Worm (Caenorhabditis elegans) whole organism, L1 larva: ENCODE results near the gene T13H10.2.
A peak's percentile ranks its signal among the peaks of the same experiment; 100 is the strongest.

ENCODE experiments used
- F16B12.6 ChIP-seq: fragments of 150-350 bp; optimal IDR thresholded peaks from 2 replicates; lab custom pipeline; 2014; ENCODE audit warnings: missing biosample characterization, missing genetic modification characterization
- aly-2 ChIP-seq: fragments of 150-350 bp; optimal IDR thresholded peaks from 2 replicates; lab custom pipeline; 2014; ENCODE audit warnings: missing biosample characterization, missing genetic modification characterization
- blmp-1 ChIP-seq: fragments of 150-350 bp; optimal IDR thresholded peaks from 2 replicates; lab custom pipeline; 2014; ENCODE audit warnings: missing biosample characterization, missing genetic modification characterization
- ceh-63 ChIP-seq: fragments of 200-800 bp; sonication (Bioruptor generic); optimal IDR thresholded peaks from 2 replicates; lab custom pipeline; 2018; ENCODE audit warnings: mild to moderate bottlenecking, missing genetic modification characterization, missing compliant biosample characterization
- ceh-82 ChIP-seq, 3 experiments: fragments of 150-350 bp in 1 of 3; sonication (generic microtip) in 2 of 3; optimal IDR thresholded peaks; 2 replicates each; lab custom pipeline; 2014 to 2017; ENCODE audit warnings: missing biosample characterization in 3 of 3, missing genetic modification characterization in 3 of 3
- ceh-88 ChIP-seq: fragments of 200-800 bp; sonication (Bioruptor generic); IDR thresholded peaks from 2 replicates; pipeline ENCODE4 v1.3.6; 2022; ENCODE audit warnings: missing genetic modification characterization, missing compliant biosample characterization
- efl-1 ChIP-seq, 4 experiments: fragments of 150-350 bp; optimal IDR thresholded peaks in 3 of 4; peaks in 1 of 4; 1 replicate in 1 of 4; 2 replicates in 3 of 4; lab custom pipeline; 2014; ENCODE audit warnings: missing biosample characterization in 2 of 4, missing genetic modification characterization in 2 of 4, missing genetic modification reagents in 2 of 4
- egl-13 ChIP-seq: sonication (generic microtip); optimal IDR thresholded peaks from 2 replicates; lab custom pipeline; 2016; ENCODE audit warnings: missing genotype, missing genetic modification reagents, missing genetic modification characterization, missing compliant biosample characterization
- elt-2 ChIP-seq: sonication (generic microtip); optimal IDR thresholded peaks from 2 replicates; lab custom pipeline; 2016; ENCODE audit warnings: missing genetic modification characterization, mild to moderate bottlenecking, inconsistent platforms, missing compliant biosample characterization, missing genetic modification reagents
- elt-3 ChIP-seq, 6 experiments: fragments of 150-350 bp in 1 of 6; sonication (generic microtip); optimal IDR thresholded peaks; 2 replicates each; lab custom pipeline; 2017 to 2018; ENCODE audit warnings: missing biosample characterization in 6 of 6, missing genetic modification characterization in 6 of 6, inconsistent platforms in 1 of 6
- fkh-10 ChIP-seq: sonication (generic microtip); optimal IDR thresholded peaks from 2 replicates; lab custom pipeline; 2017; ENCODE audit warnings: missing biosample characterization, missing genetic modification reagents, missing genetic modification characterization
- hlh-17 ChIP-seq: fragments of 200-800 bp; sonication (Bioruptor generic); optimal IDR thresholded peaks from 2 replicates; lab custom pipeline; 2018; ENCODE audit warnings: missing genetic modification characterization, mild to moderate bottlenecking, missing compliant biosample characterization, moderate library complexity, borderline replicate concordance
- hlh-4 ChIP-seq: sonication (generic microtip); optimal IDR thresholded peaks from 2 replicates; lab custom pipeline; 2016; ENCODE audit warnings: mild to moderate bottlenecking, missing genetic modification characterization, missing compliant biosample characterization
- lin-13 ChIP-seq: fragments of 150-350 bp; optimal IDR thresholded peaks from 2 replicates; lab custom pipeline; 2014; ENCODE audit warnings: missing biosample characterization, missing genetic modification reagents, missing genetic modification characterization
- lin-14 ChIP-seq: fragments of 200-800 bp; sonication (Bioruptor generic); optimal IDR thresholded peaks from 2 replicates; lab custom pipeline; 2018; ENCODE audit warnings: mild to moderate bottlenecking, missing genetic modification characterization, moderate library complexity, missing compliant biosample characterization
- lin-35 ChIP-seq, 2 experiments: fragments of 150-350 bp; optimal IDR thresholded peaks; 2 replicates each; lab custom pipeline; 2014; ENCODE audit warnings: missing biosample characterization in 2 of 2, missing genetic modification characterization in 2 of 2, missing genetic modification reagents in 2 of 2
- lsy-2 ChIP-seq, 2 experiments: fragments of 150-350 bp; optimal IDR thresholded peaks; 2 replicates each; lab custom pipeline; 2014; ENCODE audit warnings: missing biosample characterization in 2 of 2, missing genetic modification characterization in 2 of 2
- mdl-1 ChIP-seq, 2 experiments: fragments of 150-350 bp; optimal IDR thresholded peaks; 2 replicates each; lab custom pipeline; 2014 to 2017; ENCODE audit warnings: missing biosample characterization in 2 of 2, missing genetic modification characterization in 2 of 2, inconsistent platforms in 1 of 2
- nhr-12 ChIP-seq: sonication (generic microtip); optimal IDR thresholded peaks from 2 replicates; lab custom pipeline; 2017; ENCODE audit warnings: missing biosample characterization, missing genetic modification characterization
- nhr-19 ChIP-seq: fragments of 200-800 bp; sonication (Bioruptor generic); conservative IDR thresholded peaks from 2 replicates; pipeline ENCODE4 v1.3.6; 2022; ENCODE audit warnings: missing genetic modification characterization, missing compliant biosample characterization
- nhr-20 ChIP-seq: sonication (generic microtip); optimal IDR thresholded peaks from 2 replicates; lab custom pipeline; 2016; ENCODE audit warnings: mild to moderate bottlenecking, missing genetic modification characterization, missing compliant biosample characterization
- nhr-71 ChIP-seq: sonication (generic microtip); optimal IDR thresholded peaks from 2 replicates; lab custom pipeline; 2016; ENCODE audit warnings: mild to moderate bottlenecking, missing genetic modification characterization, moderate library complexity, missing compliant biosample characterization
- nhr-84 ChIP-seq: sonication (generic microtip); optimal IDR thresholded peaks from 2 replicates; lab custom pipeline; 2017; ENCODE audit warnings: missing biosample characterization, missing genetic modification characterization
- nhr-85 ChIP-seq: sonication (generic microtip); peaks from one replicate; lab custom pipeline; 2016; ENCODE audit warnings: missing genetic modification characterization, inconsistent platforms, missing compliant biosample characterization
- skn-1 ChIP-seq: fragments of 150-350 bp; optimal IDR thresholded peaks from 2 replicates; lab custom pipeline; 2014; ENCODE audit warnings: missing biosample characterization, missing genetic modification characterization
- snpc-4 ChIP-seq: fragments of 150-350 bp; optimal IDR thresholded peaks from 2 replicates; lab custom pipeline; 2014; ENCODE audit warnings: missing biosample characterization, missing genetic modification characterization
- snu-23 ChIP-seq: sonication (generic microtip); optimal IDR thresholded peaks from 2 replicates; lab custom pipeline; 2016; ENCODE audit warnings: missing genetic modification characterization, missing compliant biosample characterization
- sptf-1 ChIP-seq: fragments of 150-350 bp; optimal IDR thresholded peaks from 2 replicates; lab custom pipeline; 2014; ENCODE audit warnings: missing biosample characterization, missing genetic modification characterization
- tbx-2 ChIP-seq: sonication (generic microtip); optimal IDR thresholded peaks from 2 replicates; lab custom pipeline; 2016; ENCODE audit warnings: missing genetic modification characterization, missing compliant biosample characterization
- unc-86 ChIP-seq: sonication (generic microtip); optimal IDR thresholded peaks from 2 replicates; lab custom pipeline; 2016; ENCODE audit warnings: missing genetic modification characterization, missing compliant biosample characterization
- zip-4 ChIP-seq: fragments of 200-800 bp; sonication (Bioruptor generic); optimal IDR thresholded peaks from 2 replicates; lab custom pipeline; 2018; ENCODE audit warnings: mild to moderate bottlenecking, missing genetic modification characterization, moderate library complexity, missing compliant biosample characterization

The T13H10.2 gene

DNA sequence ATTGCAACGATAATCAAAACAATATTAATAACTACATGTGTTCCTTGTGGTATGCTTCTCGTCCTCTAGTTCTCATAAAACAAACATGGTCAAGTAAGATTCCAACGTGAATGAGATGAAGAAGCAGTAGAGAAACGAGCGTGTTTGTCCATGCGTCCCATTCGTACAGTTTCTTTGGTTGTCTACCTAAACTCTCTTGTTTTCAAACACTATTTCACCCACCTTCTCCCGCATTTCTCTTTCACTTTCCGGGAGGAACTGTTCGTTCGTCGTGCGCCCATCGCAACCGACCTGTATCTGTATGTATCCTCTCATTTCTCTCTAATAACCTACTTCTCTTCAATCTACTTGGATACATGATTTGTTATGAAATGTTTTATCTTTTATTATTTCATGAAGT, 43.7 kb downstream of the T13H10.2 start:
- TF ChIP-seq lsy-2 (tag; optimal IDR thresholded peaks at IDR 0.05; lab: Kevin White, UChicago) (peak in 1 of 2 experiments; percentile 51), nhr-20 (tag; lab: Kevin White, UChicago) (peak; percentile 5), snu-23 (GFP tag; lab: Kevin White, UChicago) (peak; percentile 33), efl-1 (optimal IDR thresholded peaks at IDR 0.05; lab: Kevin White, UChicago) (peak in 1 of 2 experiments; percentile 4), efl-1 (GFP tag; optimal IDR thresholded peaks at IDR 0.05 in 1 of 2; lab: Kevin White, UChicago) (peak in 1 of 2 experiments; percentile 56), nhr-12 (tag; lab: Kevin White, UChicago) (no peak), hlh-4 (tag; lab: Kevin White, UChicago) (no peak), lin-14 (peak; percentile 78), nhr-84 (no peak), skn-1 (tag; lab: Kevin White, UChicago) (peak; percentile 23), nhr-71 (tag; lab: Kevin White, UChicago) (peak; percentile 5), hlh-17 (GFP tag; lab: Kevin White, UChicago) (no peak), mdl-1 (tag; optimal IDR thresholded peaks at IDR 0.05; lab: Kevin White, UChicago) (peak in 1 of 2 experiments; percentile 34), blmp-1 (tag; lab: Kevin White, UChicago) (peak; percentile 99), lin-13 (no peak), elt-3 (tag; optimal IDR thresholded peaks at IDR 0.05; lab: Kevin White, UChicago) (peak in 2 of 6 experiments; percentile 32 to 67), zip-4 (GFP tag; lab: Kevin White, UChicago) (no peak), egl-13 (tag; lab: Kevin White, UChicago) (no peak), lin-35 (GFP tag; optimal IDR thresholded peaks at IDR 0.05; lab: Kevin White, UChicago) (peak in 1 of 2 experiments; percentile 10)

ce11 chrIV:10009536-10009935, 45.5 kb downstream of the T13H10.2 start, which contains the start of gene magu-4:
magu-4 (plus strand) TSS chrIV:10009753.
- TF ChIP-seq tbx-2 (tag; lab: Kevin White, UChicago) (no peak), snpc-4 (tag; lab: Kevin White, UChicago) (no peak), blmp-1 (tag; lab: Kevin White, UChicago) (peak; percentile 90), lin-14 (peak; percentile 39), ceh-82 (tag; optimal IDR thresholded peaks at IDR 0.05; lab: Kevin White, UChicago) (no peak), elt-2 (no peak), nhr-85 (tag; lab: Kevin White, UChicago) (no peak), egl-13 (tag; lab: Kevin White, UChicago) (no peak), unc-86 (tag; lab: Kevin White, UChicago) (no peak), F16B12.6 (no peak), ceh-63 (GFP tag; lab: Kevin White, UChicago) (no peak), ceh-88 (GFP tag; lab: Robert Waterston, UW) (no peak), aly-2 (tag; lab: Kevin White, UChicago) (no peak), nhr-19 (no peak), skn-1 (tag; lab: Kevin White, UChicago) (no peak), sptf-1 (tag; lab: Kevin White, UChicago) (no peak), fkh-10 (GFP tag; lab: Kevin White, UChicago) (no peak)
- TF ChIP-seq, all 84 proteins: peak for 2
